Worm (Caenorhabditis elegans) whole organism, early embryonic: ENCODE data around the gene srg-5.

ENCODE experiments used
- B0310.2 ChIP-seq: sonication (generic microtip); optimal IDR thresholded peaks from 2 replicates; lab custom pipeline; 2016; ENCODE audit warnings: mild to moderate bottlenecking, missing genetic modification characterization, missing compliant biosample characterization
- F13C5.2 ChIP-seq: sonication (generic microtip); optimal IDR thresholded peaks from 2 replicates; lab custom pipeline; 2017; ENCODE audit warnings: mild to moderate bottlenecking, missing genetic modification characterization, inconsistent platforms, missing compliant biosample characterization
- ama-1 ChIP-seq: fragments of 150-350 bp; optimal IDR thresholded peaks from 2 replicates; lab custom pipeline; 2014
- ceh-13 ChIP-seq: fragments of 200-800 bp; sonication (Bioruptor generic); optimal IDR thresholded peaks from 2 replicates; lab custom pipeline; 2018; ENCODE audit warnings: mild to moderate bottlenecking, missing genetic modification characterization, missing compliant biosample characterization
- ceh-36 ChIP-seq: sonication (generic microtip); optimal IDR thresholded peaks from 2 replicates; lab custom pipeline; 2016; ENCODE audit warnings: missing genetic modification characterization, inconsistent platforms, missing compliant biosample characterization
- ets-7 ChIP-seq: sonication (generic microtip); optimal IDR thresholded peaks from 2 replicates; lab custom pipeline; 2016; ENCODE audit warnings: missing genotype, missing genetic modification characterization, missing compliant biosample characterization
- flt-1 ChIP-seq: fragments of 200-800 bp; sonication (Bioruptor generic); IDR thresholded peaks from 2 replicates; pipeline ENCODE4 v1.3.6; 2022; ENCODE audit warnings: missing genetic modification characterization, missing compliant biosample characterization
- hnd-1 ChIP-seq: sonication (generic microtip); optimal IDR thresholded peaks from 2 replicates; lab custom pipeline; 2016; ENCODE audit warnings: missing genetic modification characterization, missing compliant biosample characterization
- scrt-1 ChIP-seq: fragments of 200-800 bp; sonication (Bioruptor generic); IDR thresholded peaks from 2 replicates; pipeline ENCODE4 v1.3.6; 2022; ENCODE audit warnings: missing genetic modification characterization, missing compliant biosample characterization
- sea-1 ChIP-seq: fragments of 200-800 bp; sonication (Bioruptor generic); conservative IDR thresholded peaks from 2 replicates; pipeline ENCODE4 v1.3.6; 2022; ENCODE audit warnings: missing genetic modification characterization, missing compliant biosample characterization
- tbx-11 ChIP-seq: fragments of 200-800 bp; sonication (Bioruptor generic); IDR thresholded peaks from 2 replicates; pipeline ENCODE4 v1.3.6; 2022; ENCODE audit warnings: missing genetic modification characterization, missing compliant biosample characterization

DNA sequence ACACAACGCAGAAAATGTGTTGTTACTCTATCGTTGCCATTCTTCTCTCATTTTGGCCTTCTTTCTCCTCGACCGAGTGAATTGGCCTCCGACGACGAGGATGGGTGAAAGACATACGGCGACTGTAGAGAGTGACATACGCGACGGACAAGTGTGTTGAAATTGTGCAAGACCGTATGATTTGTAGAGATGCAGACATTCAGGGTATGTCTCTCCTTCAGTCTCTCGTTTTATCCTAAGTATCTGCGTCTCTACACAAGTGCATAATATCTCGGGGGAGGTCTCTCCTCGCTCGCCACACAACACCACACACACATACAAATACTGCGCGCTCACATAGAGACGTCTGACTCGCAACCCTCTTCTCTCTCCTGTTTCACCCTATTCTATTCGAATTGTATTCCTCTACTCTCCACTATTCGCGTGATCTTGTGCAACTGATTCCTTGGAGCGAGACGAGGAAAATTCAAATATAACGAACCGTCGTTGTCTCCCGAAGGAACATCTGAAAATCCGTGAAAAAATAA lies 15.8 kb upstream of the srg-5 start, which contains the start of gene hmg-1.2:
- TF ChIP-seq ama-1 (lab: Kevin White, UChicago) (no peak), ceh-36 (tag; lab: Kevin White, UChicago) (no peak), sea-1 (GFP tag; lab: Robert Waterston, UW) (no peak), ets-7 (tag; lab: Kevin White, UChicago) (no peak), B0310.2 (tag; lab: Kevin White, UChicago) (no peak), tbx-11 (GFP tag; lab: Robert Waterston, UW) (no peak), ceh-13 (GFP tag; lab: Kevin White, UChicago) (no peak), F13C5.2 (peak; percentile 24), flt-1 (GFP tag; lab: Robert Waterston, UW) (no peak), scrt-1 (GFP tag; lab: Robert Waterston, UW) (no peak), hnd-1 (tag; lab: Kevin White, UChicago) (no peak)
